Fruit fly (Drosophila melanogaster): ENCODE results near the gene CG42570.
A peak's percentile ranks its signal among the peaks of the same experiment; 100 is the strongest.

CG42570 gene

dm6 chr3L:15692794-15693532, 24.7 kb upstream of the CG42570 start (continued):
- TF ChIP-seq YL-1 (GFP tag; optimal IDR thresholded peaks at IDR 0.05) (no peak), bab2 (GFP tag; optimal IDR thresholded peaks at IDR 0.05) (no peak), CG1792 (GFP tag; optimal IDR thresholded peaks at IDR 0.05) (no peak), Dref (GFP tag; IDR thresholded peaks at IDR 0.05) (no peak), zfh2 (GFP tag; optimal IDR thresholded peaks at IDR 0.05) (no peak), nau (GFP tag; optimal IDR thresholded peaks at IDR 0.05) (no peak), Sox100B (GFP tag; optimal IDR thresholded peaks at IDR 0.05) (peak; percentile 77), CG8924 (tag; optimal IDR thresholded peaks at IDR 0.05) (peak; percentile 39), CG32772 (GFP tag; IDR thresholded peaks at IDR 0.05) (no peak), schlank (tag; optimal IDR thresholded peaks at IDR 0.05) (no peak), sug (tag; optimal IDR thresholded peaks at IDR 0.05) (no peak), CG10274 (GFP tag; optimal IDR thresholded peaks at IDR 0.05) (no peak), Sry-δ (GFP tag; optimal IDR thresholded peaks at IDR 0.05) (no peak), CG31365 (tag; optimal IDR thresholded peaks at IDR 0.05) (no peak), CG6765 (GFP tag; optimal IDR thresholded peaks at IDR 0.05) (no peak), Oli (tag; optimal IDR thresholded peaks at IDR 0.05) (peak; percentile 58), CG17802 (tag; optimal IDR thresholded peaks at IDR 0.05) (no peak), cwo (GFP tag; optimal IDR thresholded peaks at IDR 0.05) (no peak), CG10209 (GFP tag; optimal IDR thresholded peaks at IDR 0.05) (peak; percentile 40), CG10543 (GFP tag; optimal IDR thresholded peaks at IDR 0.05) (no peak), sna (GFP tag; IDR thresholded peaks at IDR 0.05; ENCODE audit: partially characterized antibody) (no peak), dysf (GFP tag; IDR thresholded peaks at IDR 0.05) (0 out of 3 replicates have a peak, but pooled peaks have one; percentile 9), CG17328 (GFP tag; IDR thresholded peaks at IDR 0.05) (0 out of 2 replicates have a peak, but pooled peaks have one; percentile 12), Sin3A (optimal IDR thresholded peaks at IDR 0.05) (no peak), CG3726 (GFP tag; IDR thresholded peaks at IDR 0.05) (no peak), CG17361 (GFP tag; IDR thresholded peaks at IDR 0.05) (peak; percentile 82), sisA (GFP tag; IDR thresholded peaks at IDR 0.05) (no peak), Atf-2 (GFP tag; optimal IDR thresholded peaks at IDR 0.05) (no peak), CG13775 (GFP tag; optimal IDR thresholded peaks at IDR 0.05) (peak; percentile 34), gcm2 (GFP tag; optimal IDR thresholded peaks at IDR 0.05) (no peak), CG12769 (tag; optimal IDR thresholded peaks at IDR 0.05) (no peak), ash1 (GFP tag; optimal IDR thresholded peaks at IDR 0.05) (no peak), pnt (GFP tag; optimal IDR thresholded peaks at IDR 0.05) (no peak), CG10431 (GFP tag; optimal IDR thresholded peaks at IDR 0.05) (no peak), zen (tag; optimal IDR thresholded peaks at IDR 0.05) (no peak), her (GFP tag; optimal IDR thresholded peaks at IDR 0.05) (no peak), E2f1 (GFP tag; IDR thresholded peaks at IDR 0.05) (no peak), ERR (GFP tag; optimal IDR thresholded peaks at IDR 0.05) (no peak), CG4854 (GFP tag; optimal IDR thresholded peaks at IDR 0.05) (no peak), gro (GFP tag; optimal IDR thresholded peaks at IDR 0.05) (no peak), sima (GFP tag; optimal IDR thresholded peaks at IDR 0.05) (no peak), disco-r (GFP tag; optimal IDR thresholded peaks at IDR 0.05) (no peak), inv (GFP tag; IDR thresholded peaks at IDR 0.05; ENCODE audit: partially characterized antibody) (no peak), otp (GFP tag; IDR thresholded peaks at IDR 0.05) (no peak), org-1 (GFP tag; optimal IDR thresholded peaks at IDR 0.05) (no peak), HLHmδ (GFP tag; optimal IDR thresholded peaks at IDR 0.05) (no peak), PHDP (tag; optimal IDR thresholded peaks at IDR 0.05) (no peak), Six4 (GFP tag; optimal IDR thresholded peaks at IDR 0.05) (peak; percentile 3), CG3838 (GFP tag; optimal IDR thresholded peaks at IDR 0.05) (no peak), sr (GFP tag; IDR thresholded peaks at IDR 0.05) (0 out of 3 replicates have a peak, but pooled peaks have one; percentile 16), br (optimal IDR thresholded peaks at IDR 0.05) (no peak)
